Worm (Caenorhabditis elegans): ENCODE data around the gene puf-9.

DNA sequence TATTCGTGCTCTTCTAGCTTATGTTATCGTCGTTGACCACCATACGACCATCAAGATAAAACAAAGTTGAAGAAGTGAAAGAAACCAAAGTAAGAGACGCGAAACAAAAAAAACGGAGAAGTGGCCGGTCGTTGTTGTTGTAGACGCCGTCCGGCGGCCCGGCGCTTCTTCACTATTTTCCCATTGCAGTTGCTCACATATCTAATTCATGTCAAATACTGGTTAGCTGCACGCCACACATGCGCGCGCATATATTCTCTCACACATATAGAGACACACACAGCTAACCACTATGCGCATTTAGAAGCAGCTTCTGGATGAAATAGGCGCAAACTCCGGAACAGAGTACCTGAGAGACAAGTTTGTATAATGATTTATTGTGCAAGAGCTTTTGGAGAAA lies 26.6 kb downstream of the puf-9 start:
- no peak for TF ChIP-seq lsy-2 (tag; optimal IDR thresholded peaks at IDR 0.05)
- TF ChIP-seq elt-3 (tag; optimal IDR thresholded peaks at IDR 0.05): no peak
- TF ChIP-seq ztf-4 (tag; optimal IDR thresholded peaks at IDR 0.05): no peak
- TF ChIP-seq nhr-237 (tag; optimal IDR thresholded peaks at IDR 0.05): no peak
- TF ChIP-seq zag-1 (tag; optimal IDR thresholded peaks at IDR 0.05): no peak
- TF ChIP-seq ama-1 (optimal IDR thresholded peaks at IDR 0.05): no peak
- no peak for TF ChIP-seq blmp-1 (tag; optimal IDR thresholded peaks at IDR 0.05; ENCODE audit: insufficient read depth)
- TF ChIP-seq egl-27 (tag; optimal IDR thresholded peaks at IDR 0.05): no peak
- TF ChIP-seq ceh-82 (tag; optimal IDR thresholded peaks at IDR 0.05): no peak
- no peak for TF ChIP-seq nhr-12 (tag; optimal IDR thresholded peaks at IDR 0.05)
- no peak for TF ChIP-seq sma-9 (GFP tag; optimal IDR thresholded peaks at IDR 0.05)
- TF ChIP-seq sma-9 (tag; optimal IDR thresholded peaks at IDR 0.05): no peak
- no peak for TF ChIP-seq unc-39 (tag; optimal IDR thresholded peaks at IDR 0.05)
- no peak for TF ChIP-seq gmeb-1 (tag; optimal IDR thresholded peaks at IDR 0.05)
